Fruit fly (Drosophila melanogaster) whole organism, embryonic: ENCODE results near the gene CG15717.
A peak's percentile ranks its signal among the peaks of the same experiment; 100 is the strongest.

ENCODE experiments used
- Atf3 ChIP-seq: fragments of 200-800 bp; sonication (Bioruptor generic); optimal IDR thresholded peaks from 3 replicates; lab custom pipeline; 2016; ENCODE audit warnings: missing biosample characterization, missing genetic modification characterization
- B-H1 ChIP-seq: fragments of 200-800 bp; sonication (Bioruptor generic); IDR thresholded peaks from 3 replicates; pipeline ENCODE4 v1.3.6; 2022; ENCODE audit warnings: missing biosample characterization, missing genetic modification characterization
- Bdp1 ChIP-seq: fragments of 200-800 bp; sonication (Bioruptor generic); optimal IDR thresholded peaks from 3 replicates; lab custom pipeline; 2016; ENCODE audit warnings: missing biosample characterization, missing genetic modification characterization
- Bteb2 ChIP-seq: fragments of 200-800 bp; sonication (Bioruptor generic); optimal IDR thresholded peaks from 2 replicates; lab custom pipeline; 2016; ENCODE audit warnings: missing biosample characterization, missing genetic modification characterization
- CG10431 ChIP-seq: fragments of 200-800 bp; sonication (Bioruptor generic); optimal IDR thresholded peaks from 3 replicates; lab custom pipeline; 2018; ENCODE audit warnings: missing biosample characterization, mild to moderate bottlenecking, missing genetic modification characterization
- CG11696 ChIP-seq: fragments of 200-800 bp; sonication (Bioruptor generic); IDR thresholded peaks from 2 replicates; pipeline ENCODE4 v1.3.6; 2022; ENCODE audit warnings: missing biosample characterization, missing genetic modification characterization
- CG14050 ChIP-seq: fragments of 200-800 bp; sonication (Bioruptor generic); IDR thresholded peaks from 3 replicates; pipeline ENCODE4 v1.3.6; 2022; ENCODE audit warnings: missing biosample characterization, missing genetic modification characterization
- CG14710 ChIP-seq: fragments of 200-800 bp; sonication (Bioruptor generic); optimal IDR thresholded peaks from 3 replicates; lab custom pipeline; 2019; ENCODE audit warnings: missing biosample characterization, mild to moderate bottlenecking, missing genetic modification characterization, moderate library complexity
- CG17829 ChIP-seq: fragments of 200-800 bp; optimal IDR thresholded peaks from 2 replicates; lab custom pipeline; 2019; ENCODE audit warnings: missing biosample characterization, mild to moderate bottlenecking, missing genetic modification characterization, moderate library complexity
- CG2199 ChIP-seq: fragments of 200-800 bp; sonication (Bioruptor generic); IDR thresholded peaks from 3 replicates; pipeline ENCODE4 v1.3.6; 2022; ENCODE audit warnings: missing biosample characterization, missing genetic modification characterization
- CG3163 ChIP-seq: fragments of 200-800 bp; sonication (Bioruptor generic); optimal IDR thresholded peaks from 3 replicates; lab custom pipeline; 2016; ENCODE audit warnings: missing biosample characterization, missing genetic modification characterization
- CG3407 ChIP-seq: fragments of 200-800 bp; sonication (Bioruptor generic); optimal IDR thresholded peaks from 2 replicates; lab custom pipeline; 2018; ENCODE audit warnings: missing biosample characterization, mild to moderate bottlenecking, missing genetic modification characterization
- CG4360 ChIP-seq: fragments of 200-800 bp; sonication (Bioruptor generic); IDR thresholded peaks from 2 replicates; pipeline ENCODE4 v1.3.6; 2022; ENCODE audit warnings: missing biosample characterization, missing genetic modification characterization
- CG6254 ChIP-seq: fragments of 200-800 bp; sonication (Bioruptor generic); optimal IDR thresholded peaks from 3 replicates; lab custom pipeline; 2017; ENCODE audit warnings: mild to moderate bottlenecking, missing biosample characterization, missing genetic modification reagents, missing genetic modification characterization
- CG7839 ChIP-seq: fragments of 200-800 bp; sonication (Bioruptor generic); optimal IDR thresholded peaks from 3 replicates; lab custom pipeline; 2018; ENCODE audit warnings: missing biosample characterization, mild to moderate bottlenecking, missing genetic modification characterization, moderate library complexity
- CG9727 ChIP-seq: fragments of 200-800 bp; sonication (Bioruptor generic); optimal IDR thresholded peaks from 3 replicates; lab custom pipeline; 2017; ENCODE audit warnings: missing biosample characterization, mild to moderate bottlenecking, missing genetic modification characterization
- D ChIP-seq, 2 experiments: fragments of 200-800 bp in 1 of 2; fragments of >200 bp in 1 of 2; sonication (Bioruptor generic) in 1 of 2; optimal IDR thresholded peaks; 2 replicates in 1 of 2; 3 replicates in 1 of 2; lab custom pipeline; 2017; ENCODE audit warnings: mild to moderate bottlenecking in 1 of 2, missing biosample characterization in 1 of 2, missing genetic modification characterization in 1 of 2, missing genetic modification reagents in 1 of 2
- Deaf1 ChIP-seq: fragments of 200-800 bp; optimal IDR thresholded peaks from 3 replicates; lab custom pipeline; 2019; ENCODE audit warnings: missing biosample characterization, mild to moderate bottlenecking, missing genetic modification characterization, moderate library complexity
- Dip2 ChIP-seq: fragments of 200-800 bp; sonication (Bioruptor generic); IDR thresholded peaks from 2 replicates; pipeline ENCODE4 v1.3.6; 2022; ENCODE audit warnings: missing biosample characterization, missing genetic modification characterization
- Dref ChIP-seq: fragments of 200-800 bp; sonication (Bioruptor generic); IDR thresholded peaks from 2 replicates; pipeline ENCODE4 v1.3.6; 2022; ENCODE audit warnings: missing biosample characterization, missing genetic modification characterization
- Drgx ChIP-seq: fragments of 200-800 bp; sonication (Bioruptor generic); IDR thresholded peaks from 2 replicates; pipeline ENCODE4 v1.3.6; 2022; ENCODE audit warnings: missing biosample characterization, missing genetic modification characterization
- E2f1 ChIP-seq: fragments of 200-800 bp; sonication (Bioruptor generic); IDR thresholded peaks from 2 replicates; pipeline ENCODE4 v1.3.6; 2022; ENCODE audit warnings: missing biosample characterization, missing genetic modification characterization
- Eip74EF ChIP-seq, 2 experiments: fragments of 200-800 bp in 1 of 2; fragments of >200 bp in 1 of 2; sonication (Bioruptor generic) in 1 of 2; optimal IDR thresholded peaks; 2 replicates each; lab custom pipeline; 2017 to 2019; ENCODE audit warnings: missing biosample characterization in 2 of 2, missing genetic modification characterization in 2 of 2, mild to moderate bottlenecking in 1 of 2, moderate library complexity in 1 of 2
- Fer2 ChIP-seq: fragments of 200-800 bp; sonication (Bioruptor generic); optimal IDR thresholded peaks from 2 replicates; lab custom pipeline; 2018; ENCODE audit warnings: missing biosample characterization, mild to moderate bottlenecking, missing genetic modification characterization, moderate library complexity
- Gsc ChIP-seq: fragments of 200-800 bp; sonication (Bioruptor generic); IDR thresholded peaks from 2 replicates; pipeline ENCODE4 v1.3.6; 2022; ENCODE audit warnings: missing biosample characterization, missing genetic modification characterization
- HLH3B ChIP-seq: fragments of 200-800 bp; sonication (Bioruptor generic); IDR thresholded peaks from 2 replicates; pipeline ENCODE4 v1.3.6; 2022; ENCODE audit warnings: missing biosample characterization, missing genetic modification characterization
- Hr3 ChIP-seq: fragments of 200-800 bp; sonication (Bioruptor generic); optimal IDR thresholded peaks from 3 replicates; lab custom pipeline; 2016; ENCODE audit warnings: missing biosample characterization, missing genetic modification characterization
- Hr51 ChIP-seq, 2 experiments: fragments of 200-800 bp; sonication (Bioruptor generic); optimal IDR thresholded peaks; 2 replicates in 1 of 2; 3 replicates in 1 of 2; lab custom pipeline; 2016 to 2018; ENCODE audit warnings: missing biosample characterization in 2 of 2, missing genetic modification characterization in 2 of 2, mild to moderate bottlenecking in 1 of 2, moderate library complexity in 1 of 2
- NC2α ChIP-seq: fragments of 200-800 bp; sonication (Bioruptor generic); optimal IDR thresholded peaks from 2 replicates; lab custom pipeline; 2016; ENCODE audit warnings: missing biosample characterization, missing genetic modification characterization
- Oli ChIP-seq: fragments of 200-800 bp; sonication (Bioruptor generic); optimal IDR thresholded peaks from 2 replicates; lab custom pipeline; 2018; ENCODE audit warnings: missing biosample characterization, mild to moderate bottlenecking, missing genetic modification characterization, moderate library complexity
- Optix ChIP-seq: fragments of 200-800 bp; sonication (Bioruptor generic); IDR thresholded peaks from 3 replicates; pipeline ENCODE4 v1.3.6; 2022; ENCODE audit warnings: missing biosample characterization, missing genetic modification characterization
- Side ChIP-seq: fragments of 200-800 bp; sonication (Bioruptor generic); optimal IDR thresholded peaks from 2 replicates; lab custom pipeline; 2016; ENCODE audit warnings: missing biosample characterization, missing genetic modification characterization
- Ssrp ChIP-seq: fragments of 200-800 bp; sonication (Bioruptor generic); optimal IDR thresholded peaks from 2 replicates; lab custom pipeline; 2018; ENCODE audit warnings: missing biosample characterization, mild to moderate bottlenecking, missing genetic modification characterization, moderate library complexity
- cas ChIP-seq: fragments of 200-800 bp; sonication (Bioruptor generic); IDR thresholded peaks from 2 replicates; pipeline ENCODE4 v1.3.6; 2022; ENCODE audit warnings: missing biosample characterization, missing genetic modification characterization
- chif ChIP-seq, 2 experiments: fragments of 200-800 bp; sonication (Bioruptor generic); optimal IDR thresholded peaks; 3 replicates each; lab custom pipeline; 2016; ENCODE audit warnings: missing biosample characterization in 2 of 2, missing genetic modification characterization in 2 of 2
- da ChIP-seq: fragments of 200-800 bp; sonication (Bioruptor generic); optimal IDR thresholded peaks from 2 replicates; lab custom pipeline; 2016; ENCODE audit warnings: missing biosample characterization, missing genetic modification characterization
- gce ChIP-seq: fragments of 200-800 bp; sonication (Bioruptor generic); IDR thresholded peaks from 3 replicates; pipeline ENCODE4 v1.3.6; 2022; ENCODE audit warnings: missing biosample characterization, missing genetic modification characterization
- lmd ChIP-seq: fragments of 200-800 bp; sonication (Bioruptor generic); IDR thresholded peaks from 2 replicates; pipeline ENCODE4 v1.3.6; 2022; ENCODE audit warnings: missing biosample characterization, missing genetic modification characterization
- maf-S ChIP-seq: fragments of 200-800 bp; sonication (Bioruptor generic); optimal IDR thresholded peaks from 2 replicates; lab custom pipeline; 2016; ENCODE audit warnings: missing biosample characterization, missing genetic modification characterization
- phol ChIP-seq: fragments of 200-800 bp; sonication (Bioruptor generic); optimal IDR thresholded peaks from 3 replicates; lab custom pipeline; 2018; ENCODE audit warnings: missing biosample characterization, mild to moderate bottlenecking, missing genetic modification characterization, moderate library complexity
- pnt ChIP-seq: fragments of 200-800 bp; sonication (Bioruptor generic); optimal IDR thresholded peaks from 3 replicates; lab custom pipeline; 2016; ENCODE audit warnings: missing biosample characterization, missing genetic modification characterization
- prd ChIP-seq, 3 experiments: fragments of >200 bp in 2 of 3; fragments of 200-800 bp in 1 of 3; sonication (Bioruptor generic) in 1 of 3; optimal IDR thresholded peaks in 2 of 3; IDR thresholded peaks in 1 of 3; 2 replicates in 2 of 3; 3 replicates in 1 of 3; pipeline versions ENCODE4 v1.3.6 to Lab custom; 2017 to 2022; ENCODE audit warnings: missing biosample characterization in 1 of 3, missing genetic modification characterization in 1 of 3
- ro ChIP-seq: fragments of 200-800 bp; sonication (Bioruptor generic); IDR thresholded peaks from 2 replicates; pipeline ENCODE4 v1.3.6; 2022; ENCODE audit warnings: missing biosample characterization, missing genetic modification characterization
- sob ChIP-seq: fragments of 200-800 bp; sonication (Bioruptor generic); IDR thresholded peaks from 2 replicates; pipeline ENCODE4 v1.3.6; 2022; ENCODE audit warnings: missing biosample characterization, missing genetic modification characterization
- sug ChIP-seq: fragments of 200-800 bp; optimal IDR thresholded peaks from 2 replicates; lab custom pipeline; 2019; ENCODE audit warnings: missing biosample characterization, mild to moderate bottlenecking, missing genetic modification characterization, moderate library complexity
- tin ChIP-seq: fragments of 200-800 bp; sonication (Bioruptor generic); optimal IDR thresholded peaks from 3 replicates; lab custom pipeline; 2016; ENCODE audit warnings: missing biosample characterization, missing genetic modification characterization
- twi ChIP-seq: fragments of 200-800 bp; optimal IDR thresholded peaks from 2 replicates; lab custom pipeline; 2019; ENCODE audit warnings: missing biosample characterization, mild to moderate bottlenecking, missing genetic modification characterization, moderate library complexity
- tx ChIP-seq: fragments of 200-800 bp; sonication (Bioruptor generic); optimal IDR thresholded peaks from 2 replicates; lab custom pipeline; 2016; ENCODE audit warnings: missing biosample characterization, missing genetic modification characterization

Gene CG15717

dm6 chrX:13127973-13128749 lies 591 bp upstream of the CG15717 start (continued):
- peak; percentile 23 to 51 for TF ChIP-seq chif (GFP tag; optimal IDR thresholded peaks at IDR 0.05; lab: Kevin White, UChicago)
- TF ChIP-seq Hr3 (GFP tag; lab: Kevin White, UChicago): peak; percentile 9
- TF ChIP-seq ro: peak; percentile 43; the same call in 1 of the 2 replicates
- TF ChIP-seq gce (GFP tag; lab: Robert Waterston, UW): no peak
- 0 out of 3 replicates have a peak, but pooled peaks have one; percentile 20 for TF ChIP-seq CG14050 (GFP tag; lab: Robert Waterston, UW)
- TF ChIP-seq CG9727 (GFP tag; lab: Kevin White, UChicago): peak; percentile 11
- no peak for TF ChIP-seq Dref (GFP tag; lab: Robert Waterston, UW)
- TF ChIP-seq tin (GFP tag; lab: Kevin White, UChicago): peak; percentile 49
- no peak for TF ChIP-seq CG6254 (GFP tag; lab: Kevin White, UChicago)
- peak; percentile 34 for TF ChIP-seq CG17829
- TF ChIP-seq Atf3 (GFP tag; lab: Kevin White, UChicago): peak; percentile 33
- no peak for TF ChIP-seq E2f1 (GFP tag; lab: Robert Waterston, UW)
- TF ChIP-seq D (optimal IDR thresholded peaks at IDR 0.05; lab: Kevin White, UChicago): no peak
- peak; percentile 31 for TF ChIP-seq D (GFP tag; optimal IDR thresholded peaks at IDR 0.05; lab: Kevin White, UChicago)
- no peak for TF ChIP-seq Fer2 (tag; lab: Kevin White, UChicago)
- no peak for TF ChIP-seq sob (GFP tag; lab: Robert Waterston, UW)
- peak in 1 of 2 experiments; percentile 23 for TF ChIP-seq Hr51 (GFP tag; optimal IDR thresholded peaks at IDR 0.05; lab: Kevin White, UChicago)
- peak; percentile 28 for TF ChIP-seq CG3163
- TF ChIP-seq CG7839 (tag; lab: Kevin White, UChicago): peak; percentile 24
- peak; percentile 19 for TF ChIP-seq Oli (tag; lab: Kevin White, UChicago)
- TF ChIP-seq Bteb2: no peak
- no peak for TF ChIP-seq cas
- no peak for TF ChIP-seq Side (GFP tag; lab: Kevin White, UChicago)
- peak; percentile 37; the same call in 1 of the 3 replicates for TF ChIP-seq B-H1
- TF ChIP-seq CG3407: peak; percentile 3
- peak; percentile 47; the same call in 1 of the 2 replicates for TF ChIP-seq Drgx (GFP tag; lab: Robert Waterston, UW)
- 0 out of 3 replicates have a peak, but pooled peaks have one; percentile 37 for TF ChIP-seq Optix (GFP tag; lab: Robert Waterston, UW)
- TF ChIP-seq CG10431 (GFP tag; lab: Kevin White, UChicago): no peak
- peak; percentile 27; the same call in 1 of the 2 replicates for TF ChIP-seq HLH3B
- peak; percentile 23 for TF ChIP-seq phol (tag; lab: Kevin White, UChicago)
- TF ChIP-seq da (GFP tag; lab: Kevin White, UChicago): peak; percentile 1
- peak; percentile 24 for TF ChIP-seq Ssrp (tag; lab: Kevin White, UChicago)
- no peak for TF ChIP-seq Dip2 (GFP tag; lab: Robert Waterston, UW)
- no peak for TF ChIP-seq prd (optimal IDR thresholded peaks at IDR 0.05; lab: Kevin White, UChicago)
- peak; percentile 43; the same call in 1 of the 3 replicates for TF ChIP-seq prd (GFP tag; IDR thresholded peaks at IDR 0.05; lab: Robert Waterston, UW)
- TF ChIP-seq Eip74EF (GFP tag; optimal IDR thresholded peaks at IDR 0.05; lab: Kevin White, UChicago): peak in 1 of 2 experiments; percentile 15
- TF ChIP-seq twi (tag; lab: Kevin White, UChicago): peak; percentile 27
- TF ChIP-seq NC2α (GFP tag; lab: Kevin White, UChicago): peak; percentile 31
- peak; percentile 19 for TF ChIP-seq CG14710 (tag; lab: Kevin White, UChicago)
- peak; percentile 95 for TF ChIP-seq CG11696 (GFP tag; lab: Robert Waterston, UW)
- TF ChIP-seq Gsc (GFP tag; lab: Robert Waterston, UW): no peak
- TF ChIP-seq CG2199 (GFP tag; lab: Robert Waterston, UW): peak; percentile 74; the same call in 2 of the 3 replicates
- TF ChIP-seq sug (tag; lab: Kevin White, UChicago): no peak
- TF ChIP-seq pnt (GFP tag; lab: Kevin White, UChicago): peak; percentile 35
- TF ChIP-seq lmd (GFP tag; lab: Robert Waterston, UW): peak; percentile 54
- peak; percentile 79 for TF ChIP-seq CG4360 (GFP tag; lab: Robert Waterston, UW)
- TF ChIP-seq Bdp1 (GFP tag; lab: Kevin White, UChicago): peak; percentile 21
- no peak for TF ChIP-seq maf-S (GFP tag; lab: Kevin White, UChicago)
- TF ChIP-seq Deaf1 (tag; lab: Kevin White, UChicago): no peak
- peak; percentile 23 for TF ChIP-seq tx (GFP tag; lab: Kevin White, UChicago)
